Worm (Caenorhabditis elegans) whole organism, L2 larva: ENCODE results near the gene fbxa-94.

ENCODE experiments used
- aly-2 ChIP-seq: fragments of 150-350 bp; optimal IDR thresholded peaks from 2 replicates; lab custom pipeline; 2014; ENCODE audit warnings: missing biosample characterization, missing genetic modification characterization
- lin-39 ChIP-seq: fragments of 150-350 bp; optimal IDR thresholded peaks from 2 replicates; lab custom pipeline; 2014; ENCODE audit warnings: missing biosample characterization, missing genetic modification reagents, missing genetic modification characterization
- mbf-1 ChIP-seq: sonication (generic microtip); optimal IDR thresholded peaks from 2 replicates; lab custom pipeline; 2017; ENCODE audit warnings: missing biosample characterization, missing genetic modification characterization
- sem-4 ChIP-seq: fragments of 150-350 bp; optimal IDR thresholded peaks from 2 replicates; lab custom pipeline; 2014; ENCODE audit warnings: missing biosample characterization, missing genetic modification reagents, missing genetic modification characterization
- unc-39 ChIP-seq: fragments of 150-350 bp; optimal IDR thresholded peaks from 2 replicates; lab custom pipeline; 2014; ENCODE audit warnings: missing biosample characterization, missing genetic modification characterization
- ztf-1 ChIP-seq: fragments of 200-800 bp; sonication (Bioruptor generic); conservative IDR thresholded peaks from 2 replicates; pipeline ENCODE4 v1.3.6; 2022; ENCODE audit warnings: missing genetic modification characterization, missing compliant biosample characterization
- ztf-11 ChIP-seq: sonication (generic microtip); optimal IDR thresholded peaks from 2 replicates; lab custom pipeline; 2017; ENCODE audit warnings: missing biosample characterization, missing genetic modification characterization
- ztf-4 ChIP-seq: fragments of 150-350 bp; optimal IDR thresholded peaks from 2 replicates; lab custom pipeline; 2014; ENCODE audit warnings: missing biosample characterization, missing genetic modification characterization

fbxa-94 gene

ce11 chrV:15621518-15621917 is 48.8 kb downstream of the fbxa-94 start, which contains the start of gene C55A1.1:
C55A1.1 (plus strand) TSS chrV:15621818.
- TF ChIP-seq ztf-4 (tag; lab: Kevin White, UChicago) (no peak), ztf-1 (GFP tag; lab: Robert Waterston, UW) (no peak), lin-39 (no peak), unc-39 (tag; lab: Kevin White, UChicago) (no peak), aly-2 (tag; lab: Kevin White, UChicago) (no peak), mbf-1 (no peak), ztf-11 (no peak), sem-4 (no peak)
